Worm (Caenorhabditis elegans) whole organism, L4 larva: ENCODE data around the gene arrd-22.

Experiments
- F10B5.3 ChIP-seq: sonication (generic microtip); optimal IDR thresholded peaks from 2 replicates; lab custom pipeline; 2016; ENCODE audit warnings: mild to moderate bottlenecking, missing genetic modification characterization, missing compliant biosample characterization
- F37D6.2 ChIP-seq: sonication (generic microtip); optimal IDR thresholded peaks from 2 replicates; lab custom pipeline; 2016; ENCODE audit warnings: mild to moderate bottlenecking, missing genetic modification characterization, missing compliant biosample characterization
- Y105C5A.15 ChIP-seq: fragments of 200-800 bp; sonication (Bioruptor generic); IDR thresholded peaks from 2 replicates; pipeline ENCODE4 v1.3.6; 2022; ENCODE audit warnings: missing genetic modification characterization, missing compliant biosample characterization
- Y48G9A.11 ChIP-seq: fragments of 200-800 bp; sonication (Bioruptor generic); IDR thresholded peaks from 2 replicates; pipeline ENCODE4 v1.3.6; 2022; ENCODE audit warnings: missing genetic modification reagents, missing genetic modification characterization, missing compliant biosample characterization
- Y5F2A.4 ChIP-seq: fragments of 200-800 bp; sonication (Bioruptor generic); optimal IDR thresholded peaks from 2 replicates; lab custom pipeline; 2018; ENCODE audit warnings: mild to moderate bottlenecking, missing genetic modification characterization, missing compliant biosample characterization
- aha-1 ChIP-seq: fragments of 150-350 bp; peaks from one replicate; lab custom pipeline; 2014; ENCODE audit warnings: missing biosample characterization, missing genetic modification characterization
- attf-4 ChIP-seq: sonication (generic microtip); optimal IDR thresholded peaks from 3 replicates; lab custom pipeline; 2017; ENCODE audit warnings: missing biosample characterization, missing genetic modification characterization
- ceh-20 ChIP-seq: fragments of 200-800 bp; sonication (Bioruptor generic); IDR thresholded peaks from 2 replicates; pipeline ENCODE4 v1.3.6; 2022; ENCODE audit warnings: missing genetic modification reagents, missing genetic modification characterization, missing compliant biosample characterization
- ceh-44 ChIP-seq: fragments of 200-800 bp; sonication (Bioruptor generic); IDR thresholded peaks from 2 replicates; pipeline ENCODE4 v1.3.6; 2022; ENCODE audit warnings: missing genetic modification reagents, missing genetic modification characterization, missing compliant biosample characterization
- ceh-62 ChIP-seq: sonication (generic microtip); optimal IDR thresholded peaks from 2 replicates; lab custom pipeline; 2017; ENCODE audit warnings: missing biosample characterization, missing genetic modification characterization
- ces-1 ChIP-seq: fragments of 150-350 bp; sonication (generic microtip); optimal IDR thresholded peaks from 4 replicates; lab custom pipeline; 2014; ENCODE audit warnings: missing biosample characterization, missing genetic modification reagents, missing genetic modification characterization
- ctbp-1 ChIP-seq: fragments of 200-800 bp; sonication (Bioruptor generic); IDR thresholded peaks from 2 replicates; pipeline ENCODE4 v1.3.6; 2022; ENCODE audit warnings: missing genetic modification reagents, missing genetic modification characterization, missing compliant biosample characterization
- daf-12 ChIP-seq: fragments of 150-350 bp; optimal IDR thresholded peaks from 2 replicates; lab custom pipeline; 2014; ENCODE audit warnings: missing biosample characterization, missing genetic modification reagents, missing genetic modification characterization
- daf-19 ChIP-seq: fragments of 200-800 bp; sonication (Bioruptor generic); conservative IDR thresholded peaks from 2 replicates; pipeline ENCODE4 v1.3.6; 2022; ENCODE audit warnings: missing genetic modification characterization, missing compliant biosample characterization
- daf-8 ChIP-seq: fragments of 200-800 bp; sonication (Bioruptor generic); IDR thresholded peaks from 2 replicates; pipeline ENCODE4 v1.3.6; 2022; ENCODE audit warnings: missing genetic modification characterization, missing compliant biosample characterization
- duxl-1 ChIP-seq: sonication (generic microtip); optimal IDR thresholded peaks from 2 replicates; lab custom pipeline; 2016; ENCODE audit warnings: mild to moderate bottlenecking, missing genetic modification characterization, moderate library complexity, missing compliant biosample characterization; ENCODE audit not compliant: poor library complexity
- egl-43 ChIP-seq: fragments of 200-800 bp; sonication (Bioruptor generic); IDR thresholded peaks from 2 replicates; pipeline ENCODE4 v1.3.6; 2022; ENCODE audit warnings: missing genetic modification reagents, missing genetic modification characterization, missing compliant biosample characterization
- fos-1 ChIP-seq: fragments of 150-350 bp; optimal IDR thresholded peaks from 2 replicates; lab custom pipeline; 2014; ENCODE audit warnings: missing biosample characterization, missing genetic modification characterization
- jun-1 ChIP-seq: fragments of 150-350 bp; optimal IDR thresholded peaks from 2 replicates; lab custom pipeline; 2014; ENCODE audit warnings: missing biosample characterization, missing genetic modification reagents, missing genetic modification characterization
- lin-15B ChIP-seq: fragments of 150-350 bp; sonication (generic microtip); optimal IDR thresholded peaks from 3 replicates; lab custom pipeline; 2014; ENCODE audit warnings: missing biosample characterization, missing genetic modification characterization
- lin-29 ChIP-seq: fragments of 200-800 bp; sonication (Bioruptor generic); IDR thresholded peaks from 2 replicates; pipeline ENCODE4 v1.3.6; 2022; ENCODE audit warnings: missing genetic modification reagents, missing genetic modification characterization, missing compliant biosample characterization
- madf-5 ChIP-seq, 2 experiments: fragments of 200-800 bp; sonication (Bioruptor generic); IDR thresholded peaks; 2 replicates each; pipeline ENCODE4 v1.3.6; 2022; ENCODE audit warnings: missing compliant biosample characterization in 2 of 2, missing genetic modification characterization in 2 of 2
- mep-1 ChIP-seq: fragments of 150-350 bp; sonication (generic microtip); optimal IDR thresholded peaks from 3 replicates; lab custom pipeline; 2014; ENCODE audit warnings: missing biosample characterization, missing genetic modification characterization
- mxl-2 ChIP-seq: fragments of 200-800 bp; sonication (Bioruptor generic); conservative IDR thresholded peaks from 2 replicates; pipeline ENCODE4 v1.3.6; 2022; ENCODE audit warnings: missing genetic modification reagents, missing genetic modification characterization, missing compliant biosample characterization
- nhr-10 ChIP-seq: fragments of 150-350 bp; optimal IDR thresholded peaks from 2 replicates; lab custom pipeline; 2014; ENCODE audit warnings: missing biosample characterization, missing genetic modification characterization
- nhr-28 ChIP-seq: fragments of 150-350 bp; optimal IDR thresholded peaks from 2 replicates; lab custom pipeline; 2014; ENCODE audit warnings: missing biosample characterization, missing genetic modification characterization
- nhr-76 ChIP-seq: fragments of 150-350 bp; optimal IDR thresholded peaks from 2 replicates; lab custom pipeline; 2014; ENCODE audit warnings: missing biosample characterization, missing genetic modification characterization
- nhr-77 ChIP-seq: fragments of 150-350 bp; optimal IDR thresholded peaks from 2 replicates; lab custom pipeline; 2014; ENCODE audit warnings: missing biosample characterization, missing genetic modification characterization
- php-3 ChIP-seq: fragments of 200-800 bp; sonication (Bioruptor generic); IDR thresholded peaks from 2 replicates; pipeline ENCODE4 v1.3.6; 2022; ENCODE audit warnings: missing genetic modification reagents, missing genetic modification characterization, missing compliant biosample characterization
- pqm-1 ChIP-seq: sonication (generic microtip); optimal IDR thresholded peaks from 2 replicates; lab custom pipeline; 2017; ENCODE audit warnings: missing biosample characterization, missing genetic modification characterization
- spr-1 ChIP-seq: sonication (generic microtip); optimal IDR thresholded peaks from 2 replicates; lab custom pipeline; 2016; ENCODE audit warnings: mild to moderate bottlenecking, missing genetic modification characterization, missing compliant biosample characterization
- spr-3 ChIP-seq: fragments of 200-800 bp; sonication (Bioruptor generic); optimal IDR thresholded peaks from 2 replicates; lab custom pipeline; 2018; ENCODE audit warnings: mild to moderate bottlenecking, missing genetic modification characterization, missing compliant biosample characterization
- tra-1 ChIP-seq: fragments of 200-800 bp; sonication (Bioruptor generic); IDR thresholded peaks from 2 replicates; pipeline ENCODE4 v1.3.6; 2022; ENCODE audit warnings: missing genetic modification reagents, missing genetic modification characterization, missing compliant biosample characterization
- unc-62 ChIP-seq, 3 experiments: fragments of 150-350 bp in 1 of 3; sonication (generic microtip); optimal IDR thresholded peaks in 2 of 3; peaks in 1 of 3; 1 replicate in 1 of 3; 2 replicates in 2 of 3; lab custom pipeline; 2014 to 2017; ENCODE audit warnings: missing biosample characterization in 3 of 3, missing genetic modification characterization in 3 of 3, missing genetic modification reagents in 3 of 3, missing genotype in 1 of 3
- zag-1 ChIP-seq: fragments of 150-350 bp; optimal IDR thresholded peaks from 2 replicates; lab custom pipeline; 2014; ENCODE audit warnings: missing biosample characterization, missing genetic modification characterization
- zip-11 ChIP-seq: fragments of 200-800 bp; sonication (Bioruptor generic); IDR thresholded peaks from 2 replicates; pipeline ENCODE4 v1.3.6; 2022; ENCODE audit warnings: missing genetic modification characterization, missing compliant biosample characterization
- ztf-11 ChIP-seq: fragments of 150-350 bp; optimal IDR thresholded peaks from 2 replicates; lab custom pipeline; 2014; ENCODE audit warnings: missing biosample characterization, missing genetic modification characterization

The arrd-22 gene

ce11 chrV:3431535-3431990, 21.2 kb downstream of the arrd-22 start, which contains the start of the genes T20D4.19 and srj-9:
TSS of gene T20D4.19 (minus strand) at chrV:3431635.
TSS of gene srj-9 (plus strand) at chrV:3431940.
- TF ChIP-seq daf-8 (no peak), ces-1 (no peak), unc-62 (GFP tag; optimal IDR thresholded peaks at IDR 0.05 in 1 of 2; lab: Kevin White, UChicago) (peak in 1 of 2 experiments; percentile 51), unc-62 (tag; optimal IDR thresholded peaks at IDR 0.05; lab: Kevin White, UChicago) (no peak), attf-4 (tag; lab: Kevin White, UChicago) (no peak), spr-3 (GFP tag; lab: Kevin White, UChicago) (no peak)

ce11 chrV:3442609-3443008, 32.3 kb downstream of the arrd-22 start:
- TF ChIP-seq spr-3 (GFP tag; lab: Kevin White, UChicago) (no peak), aha-1 (tag; lab: Kevin White, UChicago) (peak; percentile 81)
- TF ChIP-seq, all 104 proteins: peak for 1

- TF ChIP-seq F37D6.2 (tag; lab: Kevin White, UChicago) = no peak
- TF ChIP-seq F10B5.3 (tag; lab: Kevin White, UChicago) = no peak
- TF ChIP-seq pqm-1 (tag; lab: Kevin White, UChicago) = no peak
- TF ChIP-seq fos-1 (tag; lab: Kevin White, UChicago) = no peak
- TF ChIP-seq nhr-28 (tag; lab: Kevin White, UChicago) = no peak
- no peak for TF ChIP-seq tra-1 (GFP tag; lab: Robert Waterston, UW)
- TF ChIP-seq attf-4 (tag; lab: Kevin White, UChicago) = no peak
- TF ChIP-seq lin-29 (GFP tag; lab: Robert Waterston, UW) = no peak
- no peak for TF ChIP-seq php-3 (GFP tag; lab: Robert Waterston, UW)
- TF ChIP-seq ces-1 = no peak
- no peak for TF ChIP-seq ztf-11 (tag; lab: Kevin White, UChicago)
- TF ChIP-seq nhr-76 = no peak
- no peak for TF ChIP-seq ceh-44 (GFP tag; lab: Robert Waterston, UW)
- TF ChIP-seq egl-43 = no peak
- TF ChIP-seq ceh-62 (tag; lab: Kevin White, UChicago) = no peak
- TF ChIP-seq ceh-20 = no peak
- TF ChIP-seq ctbp-1 (GFP tag; lab: Robert Waterston, UW) = no peak
- TF ChIP-seq Y5F2A.4 = no peak
- TF ChIP-seq daf-12 (tag; lab: Kevin White, UChicago) = no peak
- no peak for TF ChIP-seq jun-1 (tag; lab: Kevin White, UChicago)
Measured at ce11 chrV:3444777-3445089, 34.4 kb downstream of the arrd-22 start, which contains the start of gene cfz-2. TSS of gene cfz-2 (minus strand) at chrV:3444877.

- TF ChIP-seq zip-11 (no peak), unc-62 (GFP tag; optimal IDR thresholded peaks at IDR 0.05 in 1 of 2; lab: Kevin White, UChicago) (peak in 1 of 2 experiments; percentile 83), unc-62 (tag; optimal IDR thresholded peaks at IDR 0.05; lab: Kevin White, UChicago) (no peak)
- TF ChIP-seq, all 104 proteins: peak for 1
Measured at ce11 chrV:3445090-3445832, 34.9 kb downstream of the arrd-22 start.

ce11 chrV:3449810-3450209, 39.5 kb downstream of the arrd-22 start:
- no peak for TF ChIP-seq Y48G9A.11
- no peak for TF ChIP-seq daf-12 (tag; lab: Kevin White, UChicago)
- no peak for TF ChIP-seq mep-1 (tag; lab: Kevin White, UChicago)
- no peak for TF ChIP-seq ctbp-1 (GFP tag; lab: Robert Waterston, UW)
- TF ChIP-seq ces-1 = no peak
- TF ChIP-seq nhr-77 (tag; lab: Kevin White, UChicago) = no peak
- no peak for TF ChIP-seq spr-1 (tag; lab: Kevin White, UChicago)
- no peak for TF ChIP-seq mxl-2
- no peak for TF ChIP-seq duxl-1
- no peak for TF ChIP-seq ceh-62 (tag; lab: Kevin White, UChicago)
- TF ChIP-seq lin-15B = no peak
- TF ChIP-seq madf-5 (GFP tag; IDR thresholded peaks at IDR 0.05; lab: Robert Waterston, UW) = no peak
- no peak for TF ChIP-seq zag-1 (tag; lab: Kevin White, UChicago)
- TF ChIP-seq nhr-10 (tag; lab: Kevin White, UChicago) = no peak
- TF ChIP-seq Y5F2A.4 = no peak
- no peak for TF ChIP-seq daf-19 (GFP tag; lab: Robert Waterston, UW)
- no peak for TF ChIP-seq Y105C5A.15 (GFP tag; lab: Robert Waterston, UW)
